Worm (Caenorhabditis elegans) whole organism, early embryonic: ENCODE data around the gene F46B3.8.

ENCODE experiments used
- B0310.2 ChIP-seq: sonication (generic microtip); optimal IDR thresholded peaks from 2 replicates; lab custom pipeline; 2016; ENCODE audit warnings: mild to moderate bottlenecking, missing genetic modification characterization, missing compliant biosample characterization
- F13C5.2 ChIP-seq: sonication (generic microtip); optimal IDR thresholded peaks from 2 replicates; lab custom pipeline; 2017; ENCODE audit warnings: mild to moderate bottlenecking, missing genetic modification characterization, inconsistent platforms, missing compliant biosample characterization
- aly-1 ChIP-seq: sonication (generic microtip); optimal IDR thresholded peaks from 2 replicates; lab custom pipeline; 2016; ENCODE audit warnings: missing genetic modification characterization, missing compliant biosample characterization
- ama-1 ChIP-seq: fragments of 150-350 bp; optimal IDR thresholded peaks from 2 replicates; lab custom pipeline; 2014
- ceh-13 ChIP-seq: fragments of 200-800 bp; sonication (Bioruptor generic); optimal IDR thresholded peaks from 2 replicates; lab custom pipeline; 2018; ENCODE audit warnings: mild to moderate bottlenecking, missing genetic modification characterization, missing compliant biosample characterization
- ceh-36 ChIP-seq: sonication (generic microtip); optimal IDR thresholded peaks from 2 replicates; lab custom pipeline; 2016; ENCODE audit warnings: missing genetic modification characterization, inconsistent platforms, missing compliant biosample characterization
- ets-7 ChIP-seq: sonication (generic microtip); optimal IDR thresholded peaks from 2 replicates; lab custom pipeline; 2016; ENCODE audit warnings: missing genotype, missing genetic modification characterization, missing compliant biosample characterization
- flt-1 ChIP-seq: fragments of 200-800 bp; sonication (Bioruptor generic); IDR thresholded peaks from 2 replicates; pipeline ENCODE4 v1.3.6; 2022; ENCODE audit warnings: missing genetic modification characterization, missing compliant biosample characterization
- hmbx-1 ChIP-seq: sonication (generic microtip); optimal IDR thresholded peaks from 2 replicates; lab custom pipeline; 2016; ENCODE audit warnings: mild to moderate bottlenecking, missing genetic modification characterization, missing compliant biosample characterization
- hmg-4 ChIP-seq: fragments of 200-800 bp; sonication (Bioruptor generic); optimal IDR thresholded peaks from 2 replicates; lab custom pipeline; 2018; ENCODE audit warnings: mild to moderate bottlenecking, missing genetic modification characterization, missing compliant biosample characterization
- hnd-1 ChIP-seq: sonication (generic microtip); optimal IDR thresholded peaks from 2 replicates; lab custom pipeline; 2016; ENCODE audit warnings: missing genetic modification characterization, missing compliant biosample characterization
- pes-1 ChIP-seq: fragments of 200-800 bp; sonication (Bioruptor generic); IDR thresholded peaks from 2 replicates; pipeline ENCODE4 v1.3.6; 2022; ENCODE audit warnings: missing genetic modification reagents, missing genetic modification characterization, missing compliant biosample characterization
- scrt-1 ChIP-seq: fragments of 200-800 bp; sonication (Bioruptor generic); IDR thresholded peaks from 2 replicates; pipeline ENCODE4 v1.3.6; 2022; ENCODE audit warnings: missing genetic modification characterization, missing compliant biosample characterization
- sea-1 ChIP-seq: fragments of 200-800 bp; sonication (Bioruptor generic); conservative IDR thresholded peaks from 2 replicates; pipeline ENCODE4 v1.3.6; 2022; ENCODE audit warnings: missing genetic modification characterization, missing compliant biosample characterization
- tbx-11 ChIP-seq: fragments of 200-800 bp; sonication (Bioruptor generic); IDR thresholded peaks from 2 replicates; pipeline ENCODE4 v1.3.6; 2022; ENCODE audit warnings: missing genetic modification characterization, missing compliant biosample characterization
- tbx-37 ChIP-seq: fragments of 200-800 bp; sonication (Bioruptor generic); conservative IDR thresholded peaks from 2 replicates; pipeline ENCODE4 v1.3.6; 2022; ENCODE audit warnings: missing genetic modification reagents, missing genetic modification characterization, missing compliant biosample characterization
- tra-4 ChIP-seq: sonication (generic microtip); optimal IDR thresholded peaks from 2 replicates; lab custom pipeline; 2017; ENCODE audit warnings: missing genetic modification characterization, missing compliant biosample characterization

The F46B3.8 gene

DNA sequence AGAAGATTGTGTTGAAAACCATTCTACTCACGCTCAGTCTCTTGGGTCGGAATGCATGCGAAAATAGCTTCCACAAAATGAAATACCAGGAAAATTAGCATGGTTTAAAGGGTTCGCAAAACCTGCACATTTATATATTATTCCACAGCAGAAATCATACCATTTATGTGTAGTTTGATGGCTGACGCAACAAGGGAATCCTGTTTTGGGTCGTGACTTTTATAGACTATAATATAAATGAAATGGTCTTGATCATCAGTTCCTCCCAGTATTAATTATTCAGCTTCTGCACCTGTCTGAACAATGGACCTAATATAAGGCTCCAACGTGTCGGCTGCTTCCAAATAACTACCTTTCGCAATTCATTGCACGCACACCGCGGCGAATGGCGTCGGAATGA is at the start of gene F46B3.8:
TSS of gene F46B3.8 (minus strand) at position 101 of the 400 bp plus-strand sequence.
- TF ChIP-seq ets-7 (tag; lab: Kevin White, UChicago) (no peak), aly-1 (tag; lab: Kevin White, UChicago) (no peak), ceh-36 (tag; lab: Kevin White, UChicago) (no peak)

DNA sequence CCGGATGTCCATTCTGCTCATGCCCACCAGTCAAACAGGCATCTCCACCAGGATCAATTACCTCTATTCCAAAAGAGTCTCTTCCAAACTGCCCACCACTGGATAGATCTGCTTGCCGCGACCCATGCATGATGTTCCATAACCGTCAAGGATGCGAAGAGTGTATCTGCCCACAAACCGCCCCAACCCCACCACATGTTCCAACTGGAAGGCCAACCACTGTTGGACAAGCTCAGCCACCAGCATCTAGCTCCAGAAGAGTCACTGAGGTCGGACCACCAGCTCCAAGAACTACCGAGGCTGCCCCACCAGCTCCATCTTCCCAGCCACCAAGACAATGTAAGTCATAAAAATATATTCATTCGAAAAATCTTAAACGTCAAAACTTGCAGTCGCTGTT is 47.7 kb upstream of the F46B3.8 start:
- no peak for TF ChIP-seq tbx-37
- no peak for TF ChIP-seq sea-1 (GFP tag; lab: Robert Waterston, UW)
- no peak for TF ChIP-seq hmg-4
- TF ChIP-seq ets-7 (tag; lab: Kevin White, UChicago), result no peak
- no peak for TF ChIP-seq B0310.2 (tag; lab: Kevin White, UChicago)
- TF ChIP-seq pes-1 (GFP tag; lab: Robert Waterston, UW), result no peak

DNA sequence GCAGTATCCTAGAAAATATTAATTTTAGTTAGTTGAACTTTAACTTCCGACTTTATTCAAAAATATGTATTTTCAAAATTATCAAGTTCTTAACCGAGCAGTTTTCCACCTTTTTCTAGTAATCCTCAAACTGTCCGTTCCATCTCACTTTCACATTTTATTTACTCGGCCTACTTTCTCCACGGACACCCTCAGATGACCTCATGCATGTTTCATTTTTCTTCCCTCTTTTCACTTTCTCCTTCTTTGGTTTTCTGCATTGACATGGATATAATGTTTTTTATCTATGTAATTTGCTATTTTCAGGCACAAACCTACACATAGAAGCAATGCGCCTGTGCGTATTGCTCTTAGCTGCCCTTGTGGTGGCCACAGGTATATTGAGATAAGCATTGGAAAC is 43.9 kb upstream of the F46B3.8 start, which contains the start of gene mlt-11:
TSS of gene mlt-11 (plus strand) at position 301 of the 400 bp plus-strand sequence.
- TF ChIP-seq ets-7 (tag; lab: Kevin White, UChicago), result no peak
- no peak for TF ChIP-seq ceh-36 (tag; lab: Kevin White, UChicago)
- TF ChIP-seq flt-1 (GFP tag; lab: Robert Waterston, UW), result no peak
- TF ChIP-seq B0310.2 (tag; lab: Kevin White, UChicago), result no peak
- TF ChIP-seq F13C5.2 (tag; lab: Kevin White, UChicago), result no peak
- no peak for TF ChIP-seq hmbx-1

DNA sequence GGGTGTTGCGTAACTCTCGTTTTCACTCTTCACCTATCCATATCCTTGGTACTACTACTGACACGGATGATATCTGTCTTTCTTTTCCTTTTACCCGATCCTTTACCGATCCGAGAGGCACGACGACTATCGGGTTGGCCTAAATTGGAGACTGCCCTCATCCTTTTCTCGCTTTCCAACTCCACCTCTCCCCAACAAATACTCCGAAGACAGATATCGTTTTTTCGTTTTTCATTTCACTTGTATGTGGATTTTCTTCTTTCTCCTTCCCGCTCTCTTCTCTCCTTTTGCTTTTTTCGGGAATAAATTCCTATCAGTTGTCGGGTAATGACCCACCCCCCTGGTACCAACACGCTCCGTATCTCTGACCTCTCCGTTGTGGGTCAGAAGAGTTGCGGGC is 42.0 kb upstream of the F46B3.8 start:
- TF ChIP-seq tra-4 (tag; lab: Kevin White, UChicago), result no peak
- TF ChIP-seq sea-1 (GFP tag; lab: Robert Waterston, UW), result no peak
- no peak for TF ChIP-seq scrt-1 (GFP tag; lab: Robert Waterston, UW)
- TF ChIP-seq aly-1 (tag; lab: Kevin White, UChicago), result no peak
- TF ChIP-seq hmg-4, result no peak
- TF ChIP-seq ceh-36 (tag; lab: Kevin White, UChicago), result no peak
- no peak for TF ChIP-seq ceh-13
- TF ChIP-seq tbx-37, result no peak
- TF ChIP-seq pes-1 (GFP tag; lab: Robert Waterston, UW), result no peak
- no peak for TF ChIP-seq B0310.2 (tag; lab: Kevin White, UChicago)
- no peak for TF ChIP-seq F13C5.2 (tag; lab: Kevin White, UChicago)
- TF ChIP-seq hmbx-1, result no peak
- no peak for TF ChIP-seq flt-1 (GFP tag; lab: Robert Waterston, UW)
- no peak for TF ChIP-seq tbx-11 (GFP tag; lab: Robert Waterston, UW)
- TF ChIP-seq ama-1 (lab: Kevin White, UChicago), result no peak
- no peak for TF ChIP-seq hnd-1 (tag; lab: Kevin White, UChicago)
- TF ChIP-seq ets-7 (tag; lab: Kevin White, UChicago), result no peak

DNA sequence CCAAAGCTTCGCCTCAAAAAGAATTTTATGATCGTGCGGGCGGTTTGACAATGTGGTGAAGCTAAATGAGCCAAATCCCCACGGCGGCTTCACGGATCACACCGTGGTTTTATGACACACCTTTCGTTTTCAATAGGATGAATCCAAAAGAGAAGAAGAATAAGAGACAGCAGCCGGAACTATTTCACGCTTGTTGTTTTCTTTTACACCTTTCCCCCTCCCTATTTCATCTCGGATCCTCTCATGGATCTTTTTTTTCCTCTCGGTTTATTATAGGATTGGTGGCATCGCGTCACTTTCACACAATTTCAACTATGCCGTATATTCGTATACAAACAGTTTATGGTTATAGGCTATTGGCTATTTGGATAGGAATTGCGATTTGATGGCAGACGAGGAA is 40.8 kb upstream of the F46B3.8 start:
- TF ChIP-seq tbx-37, result no peak
- no peak for TF ChIP-seq hmg-4
- TF ChIP-seq scrt-1 (GFP tag; lab: Robert Waterston, UW), result no peak
- no peak for TF ChIP-seq F13C5.2 (tag; lab: Kevin White, UChicago)
- TF ChIP-seq aly-1 (tag; lab: Kevin White, UChicago), result no peak
- no peak for TF ChIP-seq ceh-36 (tag; lab: Kevin White, UChicago)
- no peak for TF ChIP-seq flt-1 (GFP tag; lab: Robert Waterston, UW)
- no peak for TF ChIP-seq ceh-13
- TF ChIP-seq ets-7 (tag; lab: Kevin White, UChicago), result no peak
- TF ChIP-seq ama-1 (lab: Kevin White, UChicago), result no peak
- TF ChIP-seq tra-4 (tag; lab: Kevin White, UChicago), result no peak
- TF ChIP-seq sea-1 (GFP tag; lab: Robert Waterston, UW), result no peak
- TF ChIP-seq B0310.2 (tag; lab: Kevin White, UChicago), result no peak
- no peak for TF ChIP-seq tbx-11 (GFP tag; lab: Robert Waterston, UW)
- TF ChIP-seq hnd-1 (tag; lab: Kevin White, UChicago), result no peak
- no peak for TF ChIP-seq hmbx-1
- no peak for TF ChIP-seq pes-1 (GFP tag; lab: Robert Waterston, UW)

DNA sequence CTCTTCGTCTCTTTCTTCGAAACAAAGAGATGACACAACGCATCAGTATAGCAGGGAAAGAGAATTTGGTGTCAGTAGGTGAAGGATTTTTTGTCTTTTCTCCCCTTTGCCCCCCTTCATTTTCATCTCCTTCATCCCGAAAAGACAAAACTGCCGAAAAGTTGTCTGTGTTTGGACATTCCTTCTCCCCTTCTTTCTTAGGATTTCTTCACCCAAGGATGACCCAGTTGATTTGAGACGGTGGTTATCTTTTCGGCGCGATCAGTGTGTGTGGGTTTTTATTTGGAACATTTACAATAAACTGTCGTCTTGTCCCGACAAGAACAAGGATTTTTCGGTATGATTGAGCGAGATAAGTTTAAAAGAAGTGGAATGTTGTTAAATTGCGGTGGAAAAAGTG is 39.5 kb upstream of the F46B3.8 start:
- no peak for TF ChIP-seq B0310.2 (tag; lab: Kevin White, UChicago)
- no peak for TF ChIP-seq tra-4 (tag; lab: Kevin White, UChicago)
- TF ChIP-seq ets-7 (tag; lab: Kevin White, UChicago), result no peak
- TF ChIP-seq ama-1 (lab: Kevin White, UChicago), result no peak
- no peak for TF ChIP-seq ceh-13
- no peak for TF ChIP-seq scrt-1 (GFP tag; lab: Robert Waterston, UW)
- no peak for TF ChIP-seq flt-1 (GFP tag; lab: Robert Waterston, UW)
- TF ChIP-seq tbx-37, result no peak
- no peak for TF ChIP-seq F13C5.2 (tag; lab: Kevin White, UChicago)
- TF ChIP-seq pes-1 (GFP tag; lab: Robert Waterston, UW), result no peak
- no peak for TF ChIP-seq aly-1 (tag; lab: Kevin White, UChicago)
- TF ChIP-seq hnd-1 (tag; lab: Kevin White, UChicago), result no peak
- no peak for TF ChIP-seq sea-1 (GFP tag; lab: Robert Waterston, UW)
- no peak for TF ChIP-seq hmg-4
- no peak for TF ChIP-seq tbx-11 (GFP tag; lab: Robert Waterston, UW)

DNA sequence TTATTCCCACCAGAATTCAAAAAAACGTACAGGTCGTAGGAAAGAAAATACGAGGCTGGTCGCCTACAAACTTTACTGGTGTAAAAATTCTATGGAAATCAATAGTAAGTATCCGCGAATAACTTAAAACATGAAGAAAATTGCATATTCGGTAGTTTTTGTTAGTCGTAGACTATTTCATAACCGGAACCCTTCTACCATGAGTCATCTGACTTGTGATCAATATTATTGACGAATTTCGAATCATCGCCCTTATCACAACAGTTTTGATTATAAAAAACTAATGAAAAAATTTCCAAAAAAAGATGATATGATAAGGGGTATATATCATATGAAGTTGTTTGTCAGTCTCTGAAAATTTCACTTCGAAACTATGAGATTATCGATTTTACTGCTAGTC is 37.1 kb upstream of the F46B3.8 start, which contains the start of gene W01F3.2:
TSS of gene W01F3.2 (plus strand) at position 301 of the 400 bp plus-strand sequence.
- no peak for TF ChIP-seq tbx-11 (GFP tag; lab: Robert Waterston, UW)

DNA sequence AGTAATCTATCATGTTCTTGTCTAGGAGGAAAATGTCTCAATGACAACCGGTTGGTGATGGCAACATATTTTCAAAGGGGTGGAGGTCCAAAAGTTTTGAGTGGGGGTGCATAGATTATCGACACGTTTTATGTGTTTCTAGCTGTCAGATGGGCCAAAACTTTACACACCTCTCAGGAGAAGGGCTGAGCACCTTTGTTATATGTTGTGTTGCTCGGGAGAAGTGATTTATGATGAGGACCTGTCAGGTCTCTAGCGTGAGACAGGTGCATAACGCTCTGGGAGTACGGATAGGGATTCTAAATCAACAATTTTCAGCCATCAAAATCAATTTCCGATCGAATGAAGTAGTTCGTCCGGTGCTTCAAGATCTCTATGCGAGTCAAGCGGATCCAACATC is 33.7 kb upstream of the F46B3.8 start:
- no peak for TF ChIP-seq tbx-11 (GFP tag; lab: Robert Waterston, UW)
- TF ChIP-seq ceh-36 (tag; lab: Kevin White, UChicago), result no peak
- TF ChIP-seq ceh-13, result no peak
- TF ChIP-seq aly-1 (tag; lab: Kevin White, UChicago), result no peak
- no peak for TF ChIP-seq hnd-1 (tag; lab: Kevin White, UChicago)
- no peak for TF ChIP-seq F13C5.2 (tag; lab: Kevin White, UChicago)
- TF ChIP-seq tbx-37, result no peak
- TF ChIP-seq tra-4 (tag; lab: Kevin White, UChicago), result no peak
- no peak for TF ChIP-seq ets-7 (tag; lab: Kevin White, UChicago)
- TF ChIP-seq sea-1 (GFP tag; lab: Robert Waterston, UW), result no peak
- TF ChIP-seq ama-1 (lab: Kevin White, UChicago), result no peak
- TF ChIP-seq pes-1 (GFP tag; lab: Robert Waterston, UW), result no peak
- no peak for TF ChIP-seq scrt-1 (GFP tag; lab: Robert Waterston, UW)
